Worm (Caenorhabditis elegans): Measurements from ENCODE around the gene prp-8.

DNA sequence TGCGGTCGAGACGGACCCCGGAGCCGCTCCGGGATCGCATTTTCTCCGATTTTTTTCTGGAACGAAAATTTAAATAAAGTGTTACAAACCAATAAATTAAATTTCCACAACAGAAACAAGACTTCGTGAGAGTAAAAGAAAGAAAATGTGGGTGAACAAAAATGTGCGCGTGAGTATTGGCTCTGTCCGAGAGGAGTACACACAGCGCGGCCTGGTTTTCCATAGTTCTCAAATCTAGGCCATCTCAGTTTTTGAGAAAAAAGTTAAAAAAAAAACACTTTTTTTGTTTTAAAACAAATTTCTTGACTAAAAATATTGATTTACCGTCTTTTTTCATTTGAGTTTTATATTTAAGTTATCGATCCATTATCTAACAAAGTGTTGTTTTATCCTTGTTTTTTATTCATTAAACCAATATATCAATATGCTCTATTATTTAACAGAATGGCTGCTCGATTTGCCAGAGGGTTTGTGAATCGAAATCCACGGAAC is 19.6 kb upstream of the prp-8 start, which contains the start of the genes C14B9.8 and mrpl-18:
- TF ChIP-seq ref-1 (GFP tag; conservative IDR thresholded peaks at IDR 0.05) (no peak), cog-1 (tag; optimal IDR thresholded peaks at IDR 0.05) (no peak), T22C8.4 (GFP tag; IDR thresholded peaks at IDR 0.05) (no peak), flt-1 (GFP tag; IDR thresholded peaks at IDR 0.05) (peak; percentile 81)
